Worm (Caenorhabditis elegans) whole organism, mixed stage, embryonic: ENCODE results near the gene tin-9.1.

Experiments
- M03D4.4 ChIP-seq: sonication (generic microtip); optimal IDR thresholded peaks from 2 replicates; lab custom pipeline; 2017; ENCODE audit warnings: mild to moderate bottlenecking, missing genetic modification characterization, missing compliant biosample characterization
- bed-3 ChIP-seq: fragments of 200-800 bp; sonication (Bioruptor generic); optimal IDR thresholded peaks from 3 replicates; lab custom pipeline; 2018; ENCODE audit warnings: mild to moderate bottlenecking, missing genetic modification characterization, moderate library complexity, missing compliant biosample characterization
- blmp-1 ChIP-seq: fragments of 150-350 bp; optimal IDR thresholded peaks from 2 replicates; lab custom pipeline; 2014; ENCODE audit warnings: missing biosample characterization, missing genetic modification characterization
- ceh-39 ChIP-seq: fragments of 150-350 bp; optimal IDR thresholded peaks from 2 replicates; lab custom pipeline; 2014; ENCODE audit warnings: missing biosample characterization, missing genetic modification characterization
- ceh-43 ChIP-seq: fragments of 200-800 bp; sonication (Bioruptor generic); optimal IDR thresholded peaks from 2 replicates; lab custom pipeline; 2018; ENCODE audit warnings: mild to moderate bottlenecking, missing genetic modification characterization, moderate library complexity, missing compliant biosample characterization
- ceh-83 ChIP-seq: fragments of 200-800 bp; sonication (Bioruptor generic); optimal IDR thresholded peaks from 2 replicates; lab custom pipeline; 2018; ENCODE audit warnings: mild to moderate bottlenecking, missing genetic modification characterization, missing compliant biosample characterization
- ces-1 ChIP-seq: fragments of 150-350 bp; optimal IDR thresholded peaks from 2 replicates; lab custom pipeline; 2014; ENCODE audit warnings: missing biosample characterization, missing genetic modification reagents, missing genetic modification characterization
- cnd-1 ChIP-seq: fragments of 200-800 bp; sonication (Bioruptor generic); optimal IDR thresholded peaks from 2 replicates; lab custom pipeline; 2018; ENCODE audit warnings: mild to moderate bottlenecking, missing genetic modification characterization, missing compliant biosample characterization
- elt-1 ChIP-seq: sonication (generic microtip); optimal IDR thresholded peaks from 2 replicates; lab custom pipeline; 2017; ENCODE audit warnings: missing genetic modification characterization, mild to moderate bottlenecking, missing compliant biosample characterization, antibody characterized with exemption, moderate library complexity, borderline replicate concordance; ENCODE audit not compliant: insufficient read depth
- elt-3 ChIP-seq: fragments of 150-350 bp; optimal IDR thresholded peaks from 2 replicates; lab custom pipeline; 2014; ENCODE audit warnings: missing biosample characterization, missing genetic modification characterization
- flh-1 ChIP-seq: fragments of 200-800 bp; sonication (Bioruptor generic); optimal IDR thresholded peaks from 2 replicates; lab custom pipeline; 2018; ENCODE audit warnings: mild to moderate bottlenecking, missing genetic modification characterization, moderate library complexity, missing compliant biosample characterization
- hlh-1 ChIP-seq: fragments of 150-350 bp; optimal IDR thresholded peaks from 2 replicates; lab custom pipeline; 2014; ENCODE audit warnings: missing biosample characterization, missing genetic modification reagents, missing genetic modification characterization
- lin-13 ChIP-seq: fragments of 150-350 bp; optimal IDR thresholded peaks from 2 replicates; lab custom pipeline; 2014; ENCODE audit warnings: missing biosample characterization, missing genetic modification characterization
- lsy-2 ChIP-seq: fragments of 150-350 bp; optimal IDR thresholded peaks from 2 replicates; lab custom pipeline; 2014; ENCODE audit warnings: missing biosample characterization, missing genetic modification characterization
- mab-5 ChIP-seq: fragments of 150-350 bp; optimal IDR thresholded peaks from 2 replicates; lab custom pipeline; 2014; ENCODE audit warnings: missing biosample characterization, missing genetic modification characterization
- mep-1 ChIP-seq: fragments of 150-350 bp; optimal IDR thresholded peaks from 2 replicates; lab custom pipeline; 2017; ENCODE audit warnings: missing biosample characterization, missing genetic modification reagents, missing genetic modification characterization, inconsistent platforms
- mls-2 ChIP-seq: sonication (generic microtip); optimal IDR thresholded peaks from 2 replicates; lab custom pipeline; 2016; ENCODE audit warnings: mild to moderate bottlenecking, missing genetic modification characterization, moderate library complexity, missing compliant biosample characterization
- nhr-12 ChIP-seq: fragments of 150-350 bp; optimal IDR thresholded peaks from 2 replicates; lab custom pipeline; 2014; ENCODE audit warnings: missing biosample characterization, missing genetic modification characterization
- nhr-2 ChIP-seq: fragments of 150-350 bp; optimal IDR thresholded peaks from 2 replicates; lab custom pipeline; 2014; ENCODE audit warnings: missing biosample characterization, missing genetic modification characterization
- nhr-237 ChIP-seq: fragments of 150-350 bp; optimal IDR thresholded peaks from 2 replicates; lab custom pipeline; 2014; ENCODE audit warnings: missing biosample characterization, missing genetic modification characterization
- nhr-28 ChIP-seq: fragments of 150-350 bp; optimal IDR thresholded peaks from 2 replicates; lab custom pipeline; 2014; ENCODE audit warnings: missing biosample characterization, missing genetic modification characterization
- pha-4 ChIP-seq: fragments of 150-350 bp; optimal IDR thresholded peaks from 2 replicates; lab custom pipeline; 2018; ENCODE audit warnings: missing biosample characterization, missing genetic modification reagents, missing genetic modification characterization
- sem-2 ChIP-seq: fragments of 200-800 bp; sonication (Bioruptor generic); optimal IDR thresholded peaks from 2 replicates; lab custom pipeline; 2018; ENCODE audit warnings: mild to moderate bottlenecking, missing genetic modification characterization, missing compliant biosample characterization
- snpc-4 ChIP-seq: fragments of 150-350 bp; optimal IDR thresholded peaks from 2 replicates; lab custom pipeline; 2014; ENCODE audit warnings: missing biosample characterization, missing genetic modification characterization
- tbx-8 ChIP-seq: fragments of 200-800 bp; sonication (Bioruptor generic); optimal IDR thresholded peaks from 2 replicates; lab custom pipeline; 2018; ENCODE audit warnings: mild to moderate bottlenecking, missing genetic modification characterization, moderate library complexity, missing compliant biosample characterization
- unc-120 ChIP-seq: sonication (generic microtip); optimal IDR thresholded peaks from 2 replicates; lab custom pipeline; 2017; ENCODE audit warnings: missing genetic modification characterization, missing compliant biosample characterization; ENCODE audit not compliant: poor library complexity, severe bottlenecking
- unc-39 ChIP-seq: fragments of 150-350 bp; optimal IDR thresholded peaks from 2 replicates; lab custom pipeline; 2014; ENCODE audit warnings: missing biosample characterization, missing genetic modification characterization
- unc-62 ChIP-seq: fragments of 150-350 bp; optimal IDR thresholded peaks from 2 replicates; lab custom pipeline; 2014; ENCODE audit warnings: missing biosample characterization, missing genetic modification reagents, missing genetic modification characterization
- zip-8 ChIP-seq: fragments of 150-350 bp; optimal IDR thresholded peaks from 2 replicates; lab custom pipeline; 2014; ENCODE audit warnings: missing biosample characterization, missing genetic modification characterization

The tin-9.1 gene

ce11 chrIV:7032459-7032858 is 11.9 kb downstream of the tin-9.1 start, which contains the start of gene C06G3.8:
C06G3.8 (minus strand) TSS chrIV:7032559.
- TF ChIP-seq ceh-43 (GFP tag; lab: Kevin White, UChicago) (no peak), tbx-8 (GFP tag; lab: Kevin White, UChicago) (no peak), ceh-83 (GFP tag; lab: Kevin White, UChicago) (no peak), blmp-1 (tag; lab: Kevin White, UChicago) (no peak), lin-13 (tag; lab: Kevin White, UChicago) (no peak), nhr-28 (tag; lab: Kevin White, UChicago) (no peak), snpc-4 (tag; lab: Kevin White, UChicago) (no peak), elt-1 (no peak), nhr-12 (no peak), mls-2 (tag; lab: Kevin White, UChicago) (no peak), pha-4 (tag; lab: Kevin White, UChicago) (no peak), bed-3 (no peak), lsy-2 (tag; lab: Kevin White, UChicago) (no peak), unc-39 (tag; lab: Kevin White, UChicago) (no peak)

- no peak for TF ChIP-seq pha-4 (tag; lab: Kevin White, UChicago)
- no peak for TF ChIP-seq flh-1
- TF ChIP-seq nhr-12, result no peak
- no peak for TF ChIP-seq lin-13 (tag; lab: Kevin White, UChicago)
- TF ChIP-seq mep-1 (tag; lab: Kevin White, UChicago), result no peak
- no peak for TF ChIP-seq ceh-43 (GFP tag; lab: Kevin White, UChicago)
- TF ChIP-seq unc-120 (tag; lab: Kevin White, UChicago), result no peak
- TF ChIP-seq M03D4.4 (tag; lab: Kevin White, UChicago), result no peak
- no peak for TF ChIP-seq snpc-4 (tag; lab: Kevin White, UChicago)
- TF ChIP-seq zip-8 (tag; lab: Kevin White, UChicago), result no peak
- no peak for TF ChIP-seq ceh-39 (tag; lab: Kevin White, UChicago)
- no peak for TF ChIP-seq nhr-237 (tag; lab: Kevin White, UChicago)
- TF ChIP-seq unc-62 (GFP tag; lab: Kevin White, UChicago), result no peak
- no peak for TF ChIP-seq bed-3
- TF ChIP-seq mab-5 (tag; lab: Kevin White, UChicago), result no peak
- TF ChIP-seq nhr-2 (tag; lab: Kevin White, UChicago), result no peak
- TF ChIP-seq hlh-1 (tag; lab: Kevin White, UChicago), result no peak
- no peak for TF ChIP-seq ceh-83 (GFP tag; lab: Kevin White, UChicago)
- no peak for TF ChIP-seq elt-3
- no peak for TF ChIP-seq lsy-2 (tag; lab: Kevin White, UChicago)
- TF ChIP-seq, all 35 proteins: peak for 0
These were observed 13.4 kb downstream of the tin-9.1 start for ce11 chrIV:7031019-7031418.

ce11 chrIV:7025835-7026234 is 18.6 kb downstream of the tin-9.1 start:
- no peak for TF ChIP-seq nhr-12
- TF ChIP-seq lsy-2 (tag; lab: Kevin White, UChicago), result no peak
- TF ChIP-seq hlh-1 (tag; lab: Kevin White, UChicago), result no peak
- no peak for TF ChIP-seq sem-2 (GFP tag; lab: Kevin White, UChicago)
- no peak for TF ChIP-seq cnd-1
- TF ChIP-seq nhr-28 (tag; lab: Kevin White, UChicago), result no peak
- no peak for TF ChIP-seq nhr-237 (tag; lab: Kevin White, UChicago)
- no peak for TF ChIP-seq snpc-4 (tag; lab: Kevin White, UChicago)
- no peak for TF ChIP-seq tbx-8 (GFP tag; lab: Kevin White, UChicago)
- TF ChIP-seq nhr-2 (tag; lab: Kevin White, UChicago), result no peak
- TF ChIP-seq lin-13 (tag; lab: Kevin White, UChicago), result no peak
- TF ChIP-seq unc-120 (tag; lab: Kevin White, UChicago), result no peak

ce11 chrIV:7024829-7025228 is 19.6 kb downstream of the tin-9.1 start:
- TF ChIP-seq snpc-4 (tag; lab: Kevin White, UChicago) (no peak), lsy-2 (tag; lab: Kevin White, UChicago) (no peak), zip-8 (tag; lab: Kevin White, UChicago) (peak; percentile 83)

ce11 chrIV:7023858-7024257 is 20.5 kb downstream of the tin-9.1 start, which contains the start of gene adah-1:
adah-1 (plus strand) TSS chrIV:7024211.
- peak; percentile 74 for TF ChIP-seq unc-62 (GFP tag; lab: Kevin White, UChicago)
- TF ChIP-seq ces-1 (GFP tag; lab: Kevin White, UChicago), result no peak
